Worm (Caenorhabditis elegans) whole organism, mixed stage, embryonic: ENCODE results near the gene C17F4.2.

Experiments used
- blmp-1 ChIP-seq: fragments of 150-350 bp; optimal IDR thresholded peaks from 2 replicates; lab custom pipeline; 2014; ENCODE audit warnings: missing biosample characterization, missing genetic modification characterization
- ceh-83 ChIP-seq: fragments of 200-800 bp; sonication (Bioruptor generic); optimal IDR thresholded peaks from 2 replicates; lab custom pipeline; 2018; ENCODE audit warnings: mild to moderate bottlenecking, missing genetic modification characterization, missing compliant biosample characterization
- ces-1 ChIP-seq: fragments of 150-350 bp; optimal IDR thresholded peaks from 2 replicates; lab custom pipeline; 2014; ENCODE audit warnings: missing biosample characterization, missing genetic modification reagents, missing genetic modification characterization
- cnd-1 ChIP-seq: fragments of 200-800 bp; sonication (Bioruptor generic); optimal IDR thresholded peaks from 2 replicates; lab custom pipeline; 2018; ENCODE audit warnings: mild to moderate bottlenecking, missing genetic modification characterization, missing compliant biosample characterization
- elt-3 ChIP-seq: fragments of 150-350 bp; optimal IDR thresholded peaks from 2 replicates; lab custom pipeline; 2014; ENCODE audit warnings: missing biosample characterization, missing genetic modification characterization
- lsy-2 ChIP-seq: fragments of 150-350 bp; optimal IDR thresholded peaks from 2 replicates; lab custom pipeline; 2014; ENCODE audit warnings: missing biosample characterization, missing genetic modification characterization
- nhr-28 ChIP-seq: fragments of 150-350 bp; optimal IDR thresholded peaks from 2 replicates; lab custom pipeline; 2014; ENCODE audit warnings: missing biosample characterization, missing genetic modification characterization
- nhr-76 ChIP-seq: sonication (generic microtip); optimal IDR thresholded peaks from 2 replicates; lab custom pipeline; 2017; ENCODE audit warnings: missing biosample characterization, missing genetic modification characterization
- pha-4 ChIP-seq: fragments of 150-350 bp; optimal IDR thresholded peaks from 2 replicates; lab custom pipeline; 2018; ENCODE audit warnings: missing biosample characterization, missing genetic modification reagents, missing genetic modification characterization
- snpc-4 ChIP-seq: fragments of 150-350 bp; optimal IDR thresholded peaks from 2 replicates; lab custom pipeline; 2014; ENCODE audit warnings: missing biosample characterization, missing genetic modification characterization
- tbx-8 ChIP-seq: fragments of 200-800 bp; sonication (Bioruptor generic); optimal IDR thresholded peaks from 2 replicates; lab custom pipeline; 2018; ENCODE audit warnings: mild to moderate bottlenecking, missing genetic modification characterization, moderate library complexity, missing compliant biosample characterization
- unc-120 ChIP-seq: sonication (generic microtip); optimal IDR thresholded peaks from 2 replicates; lab custom pipeline; 2017; ENCODE audit warnings: missing genetic modification characterization, missing compliant biosample characterization; ENCODE audit not compliant: poor library complexity, severe bottlenecking
- unc-62 ChIP-seq: fragments of 150-350 bp; optimal IDR thresholded peaks from 2 replicates; lab custom pipeline; 2014; ENCODE audit warnings: missing biosample characterization, missing genetic modification reagents, missing genetic modification characterization

The C17F4.2 gene

DNA sequence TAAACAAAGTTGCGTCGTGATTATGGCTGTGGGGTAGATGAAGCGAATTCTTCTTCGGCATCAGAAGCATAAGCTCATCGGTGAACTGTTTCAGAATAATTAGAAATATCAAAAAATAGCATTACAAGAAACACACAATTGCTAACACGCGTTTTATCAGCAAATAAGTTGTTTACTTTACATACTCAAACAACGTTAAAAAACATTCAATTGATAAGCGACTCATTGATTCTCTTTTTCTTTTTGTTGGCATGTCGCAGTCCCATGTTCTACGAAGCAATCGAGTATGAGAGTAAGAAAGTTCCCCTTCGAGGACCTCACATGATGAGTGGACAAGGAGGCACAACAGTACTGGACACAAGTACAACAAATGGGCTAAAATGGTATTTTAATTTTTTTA is 48.2 kb downstream of the C17F4.2 start, which contains the start of gene btb-16:
Gene btb-16, plus strand, starts transcription at position 240 of the 400 bp plus-strand sequence.
- TF ChIP-seq tbx-8 (GFP tag; lab: Kevin White, UChicago) (no peak), nhr-28 (tag; lab: Kevin White, UChicago) (no peak), elt-3 (no peak), nhr-76 (tag; lab: Kevin White, UChicago) (no peak)

- no peak for TF ChIP-seq lsy-2 (tag; lab: Kevin White, UChicago)
- TF ChIP-seq unc-120 (tag; lab: Kevin White, UChicago), result no peak
- no peak for TF ChIP-seq unc-62
- no peak for TF ChIP-seq ceh-83 (GFP tag; lab: Kevin White, UChicago)
- TF ChIP-seq blmp-1 (tag; lab: Kevin White, UChicago), result no peak
- TF ChIP-seq nhr-28 (tag; lab: Kevin White, UChicago), result no peak
- TF ChIP-seq cnd-1 (tag; lab: Kevin White, UChicago), result no peak
- TF ChIP-seq ces-1 (GFP tag; lab: Kevin White, UChicago), result no peak
- TF ChIP-seq pha-4 (tag; lab: Kevin White, UChicago), result no peak
- no peak for TF ChIP-seq snpc-4 (tag; lab: Kevin White, UChicago)
Measured at ce11 chrII:3297914-3298313, 49.4 kb downstream of the C17F4.2 start, which contains the start of gene btb-18. btb-18 (plus strand) TSS chrII:3298214.
